Fruit fly (Drosophila melanogaster): Measurements from ENCODE around the gene CG5024.

- TF ChIP-seq pros (GFP tag; optimal IDR thresholded peaks at IDR 0.05) (no peak), Rx (GFP tag; IDR thresholded peaks at IDR 0.05) (no peak), Hr39 (optimal IDR thresholded peaks at IDR 0.05) (no peak), CG11398 (GFP tag; optimal IDR thresholded peaks at IDR 0.05) (no peak), CG8359 (GFP tag; optimal IDR thresholded peaks at IDR 0.05; ENCODE audit: borderline replicate concordance) (no peak), ranshi (GFP tag; IDR thresholded peaks at IDR 0.05) (no peak), CG2120 (GFP tag; optimal IDR thresholded peaks at IDR 0.05) (no peak)
Observed at dm6 chr3R:25829598-25829997, 18.7 kb downstream of the CG5024 start, which contains the start of gene Mst57Dc.

Measured in whole organism, embryonic.